Worm (Caenorhabditis elegans): ENCODE results near the gene R01E6.5.

DNA sequence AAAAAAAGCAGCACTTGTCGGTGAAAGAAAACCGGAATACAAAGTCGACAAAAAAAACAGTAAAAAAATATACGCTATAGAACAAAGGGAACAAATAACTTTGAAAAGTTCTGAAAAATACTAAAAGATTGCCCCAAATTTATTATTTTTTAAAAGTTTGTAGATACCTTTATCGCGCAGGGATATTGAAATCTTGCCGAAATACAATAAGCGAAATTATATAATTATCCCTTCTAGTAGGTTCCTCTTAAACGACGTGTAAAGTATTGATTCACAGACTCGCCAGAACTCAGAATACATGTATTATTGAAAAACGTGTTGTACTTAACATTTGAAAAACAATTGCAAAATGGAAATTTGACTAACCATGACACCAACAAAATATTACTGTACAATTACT, 22.5 kb upstream of the R01E6.5 start:
- TF ChIP-seq dao-5 (tag; optimal IDR thresholded peaks at IDR 0.05) (no peak), him-1 (tag; optimal IDR thresholded peaks at IDR 0.05) (peak; percentile 94), W03F9.2 (tag; optimal IDR thresholded peaks at IDR 0.05) (peak; percentile 92)

Measured in whole organism, L4/young adult.